Worm (Caenorhabditis elegans) whole organism, midembryonic: ENCODE results near the gene glrx-21.

Experiments used
- T22C8.4 ChIP-seq: fragments of 200-800 bp; sonication (Bioruptor generic); IDR thresholded peaks from 2 replicates; pipeline ENCODE4 v1.3.6; 2022; ENCODE audit warnings: missing genetic modification characterization, missing compliant biosample characterization
- ztf-29 ChIP-seq: fragments of 200-800 bp; sonication (Bioruptor generic); IDR thresholded peaks from 2 replicates; pipeline ENCODE4 v1.3.6; 2022; ENCODE audit warnings: missing genetic modification reagents, missing genetic modification characterization, missing compliant biosample characterization

DNA sequence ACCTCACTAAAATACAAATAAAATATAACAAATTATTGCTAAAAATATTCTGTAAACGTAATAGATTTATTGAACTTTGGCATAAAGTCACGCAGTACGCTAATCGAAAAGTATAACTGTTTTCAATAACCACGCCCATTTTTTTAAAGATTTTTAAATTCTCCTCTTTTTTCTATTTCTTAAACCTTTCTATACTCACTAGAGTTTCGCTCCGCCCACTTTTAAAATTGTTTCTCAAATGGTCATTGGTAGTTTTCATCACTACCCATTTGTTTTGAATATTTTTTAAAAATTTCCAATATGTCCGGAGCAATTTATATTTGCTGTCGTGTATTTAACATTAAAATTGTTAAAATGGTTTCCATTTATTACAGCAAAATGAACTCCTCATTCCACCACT, 16.0 kb upstream of the glrx-21 start, which contains the start of gene Y32H12A.1:
- TF ChIP-seq ztf-29 (GFP tag; lab: Robert Waterston, UW) (no peak), T22C8.4 (GFP tag; lab: Robert Waterston, UW) (no peak)
